Fruit fly (Drosophila melanogaster): ENCODE results near the gene CG5783.

The CG5783 gene

DNA sequence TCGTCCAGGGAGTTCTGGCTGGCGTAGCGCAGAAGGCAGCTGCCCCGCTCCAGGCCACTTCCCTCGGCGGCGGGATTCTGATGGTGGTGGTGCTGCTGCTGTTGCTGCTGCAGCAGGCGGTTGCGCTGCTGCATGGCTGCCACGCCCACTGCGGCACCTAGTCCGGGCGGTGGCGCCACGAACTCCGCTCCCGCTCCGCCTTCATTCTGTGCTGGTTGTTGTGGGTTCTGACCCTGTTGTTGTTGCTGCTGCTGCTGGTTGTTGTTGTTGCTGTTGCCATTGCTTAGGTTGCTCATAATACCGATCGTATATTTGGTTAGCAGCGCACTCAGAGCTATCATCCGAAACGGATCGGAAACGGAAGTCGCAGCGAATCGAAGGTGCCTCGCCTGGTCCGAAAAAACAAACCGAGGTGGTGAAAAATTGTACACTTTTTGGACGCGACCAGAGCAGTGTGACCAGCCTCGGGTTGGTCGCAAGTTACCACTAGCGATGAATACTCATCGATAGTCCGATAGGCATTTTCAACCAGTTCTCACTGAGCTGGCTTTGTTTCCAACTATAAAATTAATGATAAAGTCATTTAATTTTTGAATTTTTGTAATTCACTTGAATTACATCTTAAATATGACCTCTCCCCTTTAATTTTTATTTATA is 18.1 kb upstream of the CG5783 start, which contains the start of gene kel (continued):
- TF ChIP-seq E2f2 (GFP tag; IDR thresholded peaks at IDR 0.05) (peak; percentile 51; the same call in 1 of the 2 replicates), CG8388 (GFP tag; optimal IDR thresholded peaks at IDR 0.05) (peak; percentile 15), Drgx (GFP tag; IDR thresholded peaks at IDR 0.05) (peak; percentile 49; the same call in 1 of the 2 replicates), CG14965 (GFP tag; optimal IDR thresholded peaks at IDR 0.05; ENCODE audit: borderline replicate concordance) (no peak), Spps (tag; optimal IDR thresholded peaks at IDR 0.05) (no peak), CG1832 (GFP tag; optimal IDR thresholded peaks at IDR 0.05) (no peak), CG11093 (GFP tag; IDR thresholded peaks at IDR 0.05) (no peak; the same call in 2 of the 3 replicates), dysf (GFP tag; IDR thresholded peaks at IDR 0.05) (no peak; the same call in 2 of the 3 replicates), zfh1 (GFP tag; IDR thresholded peaks at IDR 0.05) (peak; percentile 63), lola (GFP tag; optimal IDR thresholded peaks at IDR 0.05) (no peak), abd-A (tag; optimal IDR thresholded peaks at IDR 0.05) (peak; percentile 7), trh (GFP tag; optimal IDR thresholded peaks at IDR 0.05) (no peak), CrebB (tag; optimal IDR thresholded peaks at IDR 0.05) (peak; percentile 76), Opbp (GFP tag; IDR thresholded peaks at IDR 0.05; ENCODE audit: partially characterized antibody) (peak; percentile 69; the same call in 2 of the 3 replicates), CG8478 (optimal IDR thresholded peaks at IDR 0.05) (peak; percentile 44), kni (GFP tag; optimal IDR thresholded peaks at IDR 0.05) (no peak), Fer2 (tag; optimal IDR thresholded peaks at IDR 0.05) (no peak), CG9797 (GFP tag; optimal IDR thresholded peaks at IDR 0.05) (peak; percentile 90), jing (GFP tag; optimal IDR thresholded peaks at IDR 0.05) (no peak), CG2129 (GFP tag; IDR thresholded peaks at IDR 0.05; ENCODE audit: partially characterized antibody) (no peak), al (GFP tag; IDR thresholded peaks at IDR 0.05) (no peak), Eip74EF (GFP tag; optimal IDR thresholded peaks at IDR 0.05) (peak in 1 of 2 experiments; percentile 56), C15 (GFP tag; IDR thresholded peaks at IDR 0.05) (no peak), CG9437 (GFP tag; optimal IDR thresholded peaks at IDR 0.05) (no peak), D19A (tag; optimal IDR thresholded peaks at IDR 0.05) (no peak), sima (GFP tag; optimal IDR thresholded peaks at IDR 0.05) (no peak), her (GFP tag; optimal IDR thresholded peaks at IDR 0.05) (peak; percentile 68), ci (GFP tag; IDR thresholded peaks at IDR 0.05) (peak; percentile 75; the same call in 2 of the 3 replicates), tll (GFP tag; optimal IDR thresholded peaks at IDR 0.05) (no peak), CG4424 (GFP tag; optimal IDR thresholded peaks at IDR 0.05) (peak; percentile 18), Dad (GFP tag; optimal IDR thresholded peaks at IDR 0.05) (peak; percentile 52), CG13424 (tag; optimal IDR thresholded peaks at IDR 0.05) (no peak), Rfx (GFP tag; IDR thresholded peaks at IDR 0.05) (peak; percentile 61), Nf-YB (GFP tag; optimal IDR thresholded peaks at IDR 0.05) (no peak), nmo (GFP tag; optimal IDR thresholded peaks at IDR 0.05) (peak; percentile 59), CG13894 (tag; optimal IDR thresholded peaks at IDR 0.05) (peak; percentile 52), Taf1 (GFP tag; IDR thresholded peaks at IDR 0.05) (0 out of 2 replicates have a peak, but pooled peaks have one; percentile 7), Meics (GFP tag; optimal IDR thresholded peaks at IDR 0.05) (peak; percentile 57), H15 (GFP tag; IDR thresholded peaks at IDR 0.05) (no peak), sug (tag; optimal IDR thresholded peaks at IDR 0.05) (peak; percentile 36), unc-4 (GFP tag; IDR thresholded peaks at IDR 0.05; ENCODE audit: partially characterized antibody) (peak; percentile 77), B-H1 (GFP tag; IDR thresholded peaks at IDR 0.05) (no peak; the same call in 2 of the 3 replicates), gsb-n (tag; optimal IDR thresholded peaks at IDR 0.05) (no peak), CG12659 (GFP tag; optimal IDR thresholded peaks at IDR 0.05) (peak; percentile 80), Med (GFP tag) (peak; percentile 93), Bteb2 (GFP tag; optimal IDR thresholded peaks at IDR 0.05) (no peak), PHDP (tag; optimal IDR thresholded peaks at IDR 0.05) (peak; percentile 47), lov (optimal IDR thresholded peaks at IDR 0.05) (no peak), lov (GFP tag; IDR thresholded peaks at IDR 0.05) (peak; percentile 50; the same call in 1 of the 3 replicates)

Data from whole organism, embryonic.